Worm (Caenorhabditis elegans): ENCODE measurements around the gene srh-129.

DNA sequence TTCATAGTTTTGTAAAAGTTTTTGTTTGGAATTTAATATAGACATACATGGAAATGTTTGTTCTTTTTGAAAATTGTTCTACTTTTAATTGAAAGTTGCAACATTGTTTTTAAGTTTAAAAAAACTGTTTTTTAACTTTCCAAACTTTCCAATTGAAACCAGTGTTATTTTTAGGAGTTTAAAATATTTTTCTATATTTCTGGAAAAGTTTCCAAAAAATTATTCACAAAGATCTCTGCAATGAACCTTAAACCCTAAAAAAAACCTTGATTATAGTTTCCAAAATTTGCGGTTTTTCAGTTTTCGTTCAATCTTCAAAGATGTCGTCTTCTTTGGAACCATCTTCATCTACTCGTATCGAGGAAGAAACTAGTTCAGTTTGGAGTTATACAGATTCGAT is 11.2 kb downstream of the srh-129 start, which contains the start of gene F14F9.4:
- TF ChIP-seq unc-62 (GFP tag; optimal IDR thresholded peaks at IDR 0.05 in 1 of 2), result no peak
- no peak for TF ChIP-seq unc-62 (tag; optimal IDR thresholded peaks at IDR 0.05)
- TF ChIP-seq mdl-1 (tag; optimal IDR thresholded peaks at IDR 0.05), result no peak
- no peak for TF ChIP-seq egl-27 (tag; optimal IDR thresholded peaks at IDR 0.05)
- no peak for TF ChIP-seq lin-39 (tag; optimal IDR thresholded peaks at IDR 0.05)
- TF ChIP-seq dve-1 (tag; optimal IDR thresholded peaks at IDR 0.05; ENCODE audit: insufficient read depth), result no peak
- TF ChIP-seq fos-1 (tag; optimal IDR thresholded peaks at IDR 0.05), result no peak
- no peak for TF ChIP-seq egl-43 (GFP tag; IDR thresholded peaks at IDR 0.05)
- no peak for TF ChIP-seq F49E8.2 (tag; optimal IDR thresholded peaks at IDR 0.05; ENCODE audit: borderline replicate concordance)
- TF ChIP-seq F10B5.3 (tag; optimal IDR thresholded peaks at IDR 0.05), result no peak
